Worm (Caenorhabditis elegans) whole organism, midembryonic: ENCODE results near the gene lias-1.

Source experiments
- flt-1 ChIP-seq: fragments of 200-800 bp; sonication (Bioruptor generic); IDR thresholded peaks from 2 replicates; pipeline ENCODE4 v1.3.6; 2022; ENCODE audit warnings: missing genetic modification characterization, missing compliant biosample characterization
- klf-2 ChIP-seq: fragments of 200-800 bp; sonication (Bioruptor generic); conservative IDR thresholded peaks from 2 replicates; pipeline ENCODE4 v1.3.6; 2022; ENCODE audit warnings: missing genetic modification reagents, missing genetic modification characterization, missing compliant biosample characterization
- med-1 ChIP-seq: sonication (generic microtip); optimal IDR thresholded peaks from 2 replicates; lab custom pipeline; 2017; ENCODE audit warnings: missing genetic modification characterization, mild to moderate bottlenecking, missing compliant biosample characterization, antibody characterized with exemption, missing genetic modification reagents; ENCODE audit not compliant: insufficient read depth
- ref-1 ChIP-seq: fragments of 200-800 bp; sonication (Bioruptor generic); conservative IDR thresholded peaks from 2 replicates; pipeline ENCODE4 v1.3.6; 2022; ENCODE audit warnings: missing genetic modification reagents, missing genetic modification characterization, missing compliant biosample characterization
- tab-1 ChIP-seq: fragments of 200-800 bp; sonication (Bioruptor generic); IDR thresholded peaks from 2 replicates; pipeline ENCODE4 v1.3.6; 2022; ENCODE audit warnings: missing genetic modification characterization, missing compliant biosample characterization
- ztf-23 ChIP-seq: fragments of 200-800 bp; sonication (Bioruptor generic); IDR thresholded peaks from 2 replicates; pipeline ENCODE4 v1.3.6; 2022; ENCODE audit warnings: missing genetic modification reagents, missing genetic modification characterization, missing compliant biosample characterization
- ztf-29 ChIP-seq: fragments of 200-800 bp; sonication (Bioruptor generic); IDR thresholded peaks from 2 replicates; pipeline ENCODE4 v1.3.6; 2022; ENCODE audit warnings: missing genetic modification reagents, missing genetic modification characterization, missing compliant biosample characterization

- no peak for TF ChIP-seq flt-1 (GFP tag; lab: Robert Waterston, UW)
- no peak for TF ChIP-seq klf-2
- no peak for TF ChIP-seq ref-1 (GFP tag; lab: Robert Waterston, UW)
- no peak for TF ChIP-seq med-1 (GFP tag; lab: Kevin White, UChicago)
- TF ChIP-seq ztf-23 (GFP tag; lab: Robert Waterston, UW), result no peak
- TF ChIP-seq tab-1 (GFP tag; lab: Robert Waterston, UW), result no peak
- TF ChIP-seq ztf-29 (GFP tag; lab: Robert Waterston, UW), result no peak
Measured at ce11 chrIII:3477375-3477774, 27.5 kb downstream of the lias-1 start.
